Fruit fly (Drosophila melanogaster) whole organism, adult: ENCODE measurements around the gene CG11555.

ENCODE experiments used
- CG11617 ChIP-seq: fragments of 200-800 bp; sonication (Bioruptor generic); optimal IDR thresholded peaks from 2 replicates; lab custom pipeline; 2017; ENCODE audit warnings: mild to moderate bottlenecking, missing biosample characterization, missing genetic modification reagents, missing genetic modification characterization
- CG12768 ChIP-seq: fragments of 200-800 bp; sonication (Bioruptor generic); optimal IDR thresholded peaks from 2 replicates; lab custom pipeline; 2017; ENCODE audit warnings: missing biosample characterization, missing genetic modification characterization, mild to moderate bottlenecking, moderate library complexity, missing genetic modification reagents
- CG14711 ChIP-seq: fragments of 200-800 bp; sonication (Bioruptor generic); optimal IDR thresholded peaks from 2 replicates; lab custom pipeline; 2018; ENCODE audit warnings: missing biosample characterization, mild to moderate bottlenecking, missing genetic modification characterization, moderate library complexity
- CG1620 ChIP-seq: fragments of 200-800 bp; sonication (Bioruptor generic); optimal IDR thresholded peaks from 2 replicates; lab custom pipeline; 2016; ENCODE audit warnings: missing biosample characterization, missing genetic modification characterization
- CG33017 ChIP-seq: fragments of 200-800 bp; sonication (Bioruptor generic); optimal IDR thresholded peaks from 2 replicates; lab custom pipeline; 2018; ENCODE audit warnings: missing biosample characterization, mild to moderate bottlenecking, missing genetic modification characterization, moderate library complexity
- CG5204 ChIP-seq: fragments of 200-800 bp; sonication (Bioruptor generic); optimal IDR thresholded peaks from 2 replicates; lab custom pipeline; 2016; ENCODE audit warnings: missing biosample characterization, missing genetic modification characterization
- CG7045 ChIP-seq: fragments of 200-800 bp; sonication (Bioruptor generic); optimal IDR thresholded peaks from 2 replicates; lab custom pipeline; 2017; ENCODE audit warnings: missing biosample characterization, mild to moderate bottlenecking, missing genetic modification characterization
- CG7101 ChIP-seq: fragments of 200-800 bp; sonication (Bioruptor generic); optimal IDR thresholded peaks from 2 replicates; lab custom pipeline; 2018; ENCODE audit warnings: missing biosample characterization, mild to moderate bottlenecking, missing genetic modification characterization, moderate library complexity
- Clk ChIP-seq: fragments of 200-800 bp; sonication (Bioruptor generic); optimal IDR thresholded peaks from 2 replicates; lab custom pipeline; 2017; ENCODE audit warnings: missing biosample characterization, missing genetic modification characterization
- Crg-1 ChIP-seq: fragments of 200-800 bp; sonication (Bioruptor generic); optimal IDR thresholded peaks from 2 replicates; lab custom pipeline; 2016; ENCODE audit warnings: missing biosample characterization, missing genetic modification characterization
- Hr96 ChIP-seq: fragments of 200-800 bp; sonication (Bioruptor generic); optimal IDR thresholded peaks from 2 replicates; lab custom pipeline; 2016; ENCODE audit warnings: missing biosample characterization, missing genetic modification characterization
- Mnt ChIP-seq: fragments of 200-800 bp; sonication (Bioruptor generic); optimal IDR thresholded peaks from 2 replicates; lab custom pipeline; 2016; ENCODE audit warnings: missing biosample characterization, mild to moderate bottlenecking, missing genetic modification characterization
- bab1 ChIP-seq: fragments of 200-800 bp; sonication (Bioruptor generic); optimal IDR thresholded peaks from 3 replicates; lab custom pipeline; 2019; ENCODE audit warnings: missing biosample characterization, mild to moderate bottlenecking, missing genetic modification characterization, moderate library complexity
- cic ChIP-seq: fragments of 200-800 bp; sonication (Bioruptor generic); optimal IDR thresholded peaks from 2 replicates; lab custom pipeline; 2017; ENCODE audit warnings: missing biosample characterization, mild to moderate bottlenecking, missing genetic modification characterization, moderate library complexity
- cnc ChIP-seq, 2 experiments: fragments of >200 bp; optimal IDR thresholded peaks; 2 replicates each; lab custom pipeline; 2017
- kay ChIP-seq: fragments of 200-800 bp; sonication (Bioruptor generic); peaks from one replicate; lab custom pipeline; 2016; ENCODE audit warnings: missing biosample characterization, missing genetic modification characterization, borderline replicate concordance
- ovo ChIP-seq: fragments of 200-800 bp; sonication (Bioruptor generic); optimal IDR thresholded peaks from 2 replicates; lab custom pipeline; 2016; ENCODE audit warnings: missing biosample characterization, missing genetic modification characterization
- pad ChIP-seq: fragments of 200-800 bp; sonication (Bioruptor generic); optimal IDR thresholded peaks from 3 replicates; lab custom pipeline; 2017; ENCODE audit warnings: missing biosample characterization, missing genetic modification characterization, mild to moderate bottlenecking, moderate library complexity, missing genetic modification reagents
- tj ChIP-seq: fragments of 200-800 bp; sonication (Bioruptor generic); optimal IDR thresholded peaks from 3 replicates; lab custom pipeline; 2017; ENCODE audit warnings: missing biosample characterization, mild to moderate bottlenecking, missing genetic modification characterization, moderate library complexity
- toe ChIP-seq: fragments of 200-800 bp; sonication (Bioruptor generic); optimal IDR thresholded peaks from 2 replicates; lab custom pipeline; 2016; ENCODE audit warnings: missing biosample characterization, missing genetic modification characterization

Gene CG11555

DNA sequence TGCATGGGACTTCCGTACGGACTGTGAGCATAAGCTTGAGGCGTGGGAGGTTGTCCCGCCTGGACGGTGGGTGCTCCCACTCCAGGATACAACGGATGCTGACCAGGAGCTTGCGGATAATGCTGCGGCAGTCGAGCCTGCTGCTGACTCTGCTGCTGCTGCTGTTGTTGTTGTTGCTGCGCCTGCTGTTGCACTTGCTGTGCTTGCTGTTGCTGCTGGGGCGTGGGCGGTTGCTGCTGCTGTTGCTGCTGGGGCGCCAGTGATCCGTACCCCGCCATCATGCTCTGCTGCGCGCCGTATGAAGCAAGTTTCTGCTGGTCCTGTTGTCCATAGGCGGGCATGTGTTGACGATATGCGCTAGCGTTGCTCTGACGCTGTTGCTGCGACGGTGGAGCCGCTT is 32.2 kb upstream of the CG11555 start:
- TF ChIP-seq CG7045 (GFP tag; lab: Kevin White, UChicago): no peak
- no peak for TF ChIP-seq ovo (GFP tag; lab: Kevin White, UChicago)
- no peak for TF ChIP-seq cnc (optimal IDR thresholded peaks at IDR 0.05; lab: Kevin White, UChicago)
- no peak for TF ChIP-seq tj (GFP tag; lab: Kevin White, UChicago)
- TF ChIP-seq bab1 (GFP tag; lab: Kevin White, UChicago): no peak
- TF ChIP-seq CG7101 (tag; lab: Kevin White, UChicago): no peak
- no peak for TF ChIP-seq kay (GFP tag; lab: Kevin White, UChicago)
- TF ChIP-seq CG12768 (GFP tag; lab: Kevin White, UChicago): no peak
- TF ChIP-seq CG14711 (tag; lab: Kevin White, UChicago): no peak
- no peak for TF ChIP-seq toe
- no peak for TF ChIP-seq pad (GFP tag; lab: Kevin White, UChicago)
- TF ChIP-seq Crg-1 (GFP tag; lab: Kevin White, UChicago): no peak
- TF ChIP-seq Mnt (GFP tag; lab: Kevin White, UChicago): no peak
- no peak for TF ChIP-seq CG1620 (GFP tag; lab: Kevin White, UChicago)
- TF ChIP-seq cic (GFP tag; lab: Kevin White, UChicago): no peak
- TF ChIP-seq CG33017 (tag; lab: Kevin White, UChicago): no peak
- TF ChIP-seq Clk: no peak

DNA sequence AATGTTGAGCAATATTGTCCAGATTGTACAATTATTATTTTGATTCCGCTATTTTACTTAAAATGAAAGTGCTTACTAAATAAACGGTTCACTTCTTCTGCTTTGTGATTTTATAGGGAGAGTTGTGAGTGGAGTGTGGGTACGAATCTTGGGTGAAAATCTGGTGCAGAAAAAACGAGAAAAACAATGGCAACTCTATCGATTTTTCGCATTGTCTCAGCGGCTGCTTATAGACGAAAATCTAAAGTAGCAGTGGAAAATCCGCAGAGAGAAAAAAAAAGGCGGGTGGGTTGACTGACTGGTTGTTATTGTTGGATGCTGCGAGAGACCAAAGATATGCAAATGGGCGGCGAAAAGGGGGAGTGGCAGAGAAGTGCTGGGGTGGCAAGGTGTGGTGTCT is 30.5 kb upstream of the CG11555 start:
- TF ChIP-seq ovo (GFP tag; lab: Kevin White, UChicago) (no peak), kay (GFP tag; lab: Kevin White, UChicago) (no peak), CG5204 (GFP tag; lab: Kevin White, UChicago) (no peak), Crg-1 (GFP tag; lab: Kevin White, UChicago) (no peak), toe (no peak)

DNA sequence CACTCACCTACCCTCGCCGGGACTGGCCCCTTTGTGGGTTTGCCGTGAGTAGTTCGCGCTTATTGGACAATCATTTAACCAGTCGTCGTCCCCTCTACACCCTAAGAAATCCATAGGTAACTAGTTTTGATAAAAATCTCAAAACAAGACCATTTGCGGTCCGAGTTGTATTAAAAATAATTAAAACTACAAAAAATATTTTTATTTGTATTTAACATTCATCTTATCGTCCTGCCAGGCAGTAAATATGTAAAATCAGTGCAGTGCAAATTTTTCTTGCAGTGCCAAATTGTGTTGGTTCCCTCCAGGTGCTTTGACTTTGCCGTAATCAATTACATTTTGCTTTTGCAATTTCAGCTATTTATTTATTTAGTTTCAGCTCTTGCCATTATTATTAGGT is 29.8 kb upstream of the CG11555 start:
- no peak for TF ChIP-seq cnc (optimal IDR thresholded peaks at IDR 0.05; lab: Kevin White, UChicago)
- no peak for TF ChIP-seq CG1620 (GFP tag; lab: Kevin White, UChicago)
- no peak for TF ChIP-seq toe
- TF ChIP-seq CG14711 (tag; lab: Kevin White, UChicago): no peak
- no peak for TF ChIP-seq Crg-1 (GFP tag; lab: Kevin White, UChicago)
- no peak for TF ChIP-seq Clk
- no peak for TF ChIP-seq ovo (GFP tag; lab: Kevin White, UChicago)
- TF ChIP-seq CG7045 (GFP tag; lab: Kevin White, UChicago): no peak
- no peak for TF ChIP-seq pad (GFP tag; lab: Kevin White, UChicago)
- no peak for TF ChIP-seq Mnt (GFP tag; lab: Kevin White, UChicago)
- TF ChIP-seq CG33017 (tag; lab: Kevin White, UChicago): no peak
- no peak for TF ChIP-seq CG11617 (GFP tag; lab: Kevin White, UChicago)
- no peak for TF ChIP-seq CG7101 (tag; lab: Kevin White, UChicago)
- no peak for TF ChIP-seq Hr96 (GFP tag; lab: Kevin White, UChicago)
- no peak for TF ChIP-seq tj (GFP tag; lab: Kevin White, UChicago)
- TF ChIP-seq bab1 (GFP tag; lab: Kevin White, UChicago): no peak
- TF ChIP-seq CG12768 (GFP tag; lab: Kevin White, UChicago): no peak
- no peak for TF ChIP-seq CG5204 (GFP tag; lab: Kevin White, UChicago)

DNA sequence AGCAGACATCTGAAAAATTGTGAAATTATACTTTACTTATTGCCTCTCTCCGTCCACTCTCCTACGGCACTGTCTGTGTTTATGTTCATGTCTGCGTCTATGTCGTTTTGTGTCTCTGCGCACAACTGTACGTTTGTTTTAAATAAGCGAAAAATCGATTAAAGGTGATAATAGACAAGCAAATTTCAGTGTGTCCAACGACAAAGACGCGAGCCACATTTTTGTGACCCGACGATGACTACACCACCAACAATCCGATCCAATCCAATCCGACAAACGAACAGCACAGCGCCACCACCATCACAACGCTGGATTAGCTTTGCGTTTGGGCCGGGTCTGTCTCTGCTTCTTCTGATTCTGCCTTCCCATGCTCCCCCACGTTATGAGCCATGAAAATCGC is 29.1 kb upstream of the CG11555 start:
- no peak for TF ChIP-seq cic (GFP tag; lab: Kevin White, UChicago)
- no peak for TF ChIP-seq toe
- no peak for TF ChIP-seq pad (GFP tag; lab: Kevin White, UChicago)
- no peak for TF ChIP-seq Hr96 (GFP tag; lab: Kevin White, UChicago)
- no peak for TF ChIP-seq CG1620 (GFP tag; lab: Kevin White, UChicago)
- no peak for TF ChIP-seq CG7045 (GFP tag; lab: Kevin White, UChicago)
- no peak for TF ChIP-seq CG11617 (GFP tag; lab: Kevin White, UChicago)
- no peak for TF ChIP-seq tj (GFP tag; lab: Kevin White, UChicago)
- no peak for TF ChIP-seq cnc (optimal IDR thresholded peaks at IDR 0.05; lab: Kevin White, UChicago)
- no peak for TF ChIP-seq bab1 (GFP tag; lab: Kevin White, UChicago)
- TF ChIP-seq Mnt (GFP tag; lab: Kevin White, UChicago): no peak
- no peak for TF ChIP-seq Clk
- TF ChIP-seq CG14711 (tag; lab: Kevin White, UChicago): no peak

DNA sequence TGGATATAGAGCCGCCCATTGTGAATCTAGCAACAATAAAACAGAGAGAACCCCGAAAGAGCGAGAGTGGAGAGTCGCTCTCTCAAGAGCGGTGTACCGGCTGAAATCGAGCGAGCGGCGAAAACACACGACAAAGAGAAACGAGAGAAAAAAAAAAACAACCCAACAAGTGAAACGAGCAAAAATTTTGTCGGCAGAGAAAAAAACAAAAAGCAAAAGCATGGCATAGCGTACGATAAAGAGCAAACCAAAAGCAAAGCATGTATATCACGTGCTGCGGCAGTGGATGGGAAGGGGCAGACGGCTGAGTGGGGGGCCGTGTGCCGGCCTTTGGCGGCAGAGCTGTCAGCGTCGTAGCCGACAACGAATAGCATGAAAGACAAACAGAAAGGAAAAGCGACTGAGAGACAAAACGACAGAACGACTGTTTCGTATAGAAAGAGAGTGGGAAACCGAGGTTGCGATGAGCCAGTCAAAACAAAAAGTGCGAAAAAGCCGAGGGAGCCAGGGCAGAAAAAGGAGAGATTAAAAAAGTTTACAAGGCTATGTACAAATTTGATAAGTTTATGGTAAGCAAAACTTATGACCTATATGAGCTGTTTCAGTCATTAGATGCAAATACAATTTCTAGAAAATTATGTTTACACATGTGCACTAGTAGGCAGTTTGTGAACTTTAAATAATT is 26.8 kb upstream of the CG11555 start:
- TF ChIP-seq CG5204 (GFP tag; lab: Kevin White, UChicago) (no peak), CG11617 (GFP tag; lab: Kevin White, UChicago) (peak; percentile 61), Crg-1 (GFP tag; lab: Kevin White, UChicago) (peak; percentile 2), cnc (optimal IDR thresholded peaks at IDR 0.05; lab: Kevin White, UChicago) (no peak), CG33017 (tag; lab: Kevin White, UChicago) (no peak), Hr96 (GFP tag; lab: Kevin White, UChicago) (no peak), CG12768 (GFP tag; lab: Kevin White, UChicago) (peak; percentile 21), CG14711 (tag; lab: Kevin White, UChicago) (no peak), cic (GFP tag; lab: Kevin White, UChicago) (peak; percentile 49), CG7101 (tag; lab: Kevin White, UChicago) (no peak), tj (GFP tag; lab: Kevin White, UChicago) (peak; percentile 68), CG1620 (GFP tag; lab: Kevin White, UChicago) (no peak), Mnt (GFP tag; lab: Kevin White, UChicago) (peak; percentile 78), Clk (no peak), kay (GFP tag; lab: Kevin White, UChicago) (no peak), pad (GFP tag; lab: Kevin White, UChicago) (no peak), CG7045 (GFP tag; lab: Kevin White, UChicago) (peak; percentile 4), ovo (GFP tag; lab: Kevin White, UChicago) (no peak), toe (no peak), bab1 (GFP tag; lab: Kevin White, UChicago) (no peak)
